Worm (Caenorhabditis elegans): ENCODE results near the gene Y67D8A.2.

ce11 chrIV:3299229-3299628, 77.0 kb downstream of the Y67D8A.2 start:
- TF ChIP-seq efl-1 (optimal IDR thresholded peaks at IDR 0.05) (no peak), efl-1 (GFP tag; optimal IDR thresholded peaks at IDR 0.05 in 1 of 2) (no peak), vab-15 (tag; optimal IDR thresholded peaks at IDR 0.05) (no peak)
